Fruit fly (Drosophila melanogaster) whole organism, adult: ENCODE data around the gene Or23a.

ENCODE experiments used
- CG11617 ChIP-seq: fragments of 200-800 bp; sonication (Bioruptor generic); optimal IDR thresholded peaks from 2 replicates; lab custom pipeline; 2017; ENCODE audit warnings: mild to moderate bottlenecking, missing biosample characterization, missing genetic modification reagents, missing genetic modification characterization
- CG14711 ChIP-seq: fragments of 200-800 bp; sonication (Bioruptor generic); optimal IDR thresholded peaks from 2 replicates; lab custom pipeline; 2018; ENCODE audit warnings: missing biosample characterization, mild to moderate bottlenecking, missing genetic modification characterization, moderate library complexity
- CG1620 ChIP-seq: fragments of 200-800 bp; sonication (Bioruptor generic); optimal IDR thresholded peaks from 2 replicates; lab custom pipeline; 2016; ENCODE audit warnings: missing biosample characterization, missing genetic modification characterization
- CG5204 ChIP-seq: fragments of 200-800 bp; sonication (Bioruptor generic); optimal IDR thresholded peaks from 2 replicates; lab custom pipeline; 2016; ENCODE audit warnings: missing biosample characterization, missing genetic modification characterization
- CG7045 ChIP-seq: fragments of 200-800 bp; sonication (Bioruptor generic); optimal IDR thresholded peaks from 2 replicates; lab custom pipeline; 2017; ENCODE audit warnings: missing biosample characterization, mild to moderate bottlenecking, missing genetic modification characterization
- CG7101 ChIP-seq: fragments of 200-800 bp; sonication (Bioruptor generic); optimal IDR thresholded peaks from 2 replicates; lab custom pipeline; 2018; ENCODE audit warnings: missing biosample characterization, mild to moderate bottlenecking, missing genetic modification characterization, moderate library complexity
- Hr96 ChIP-seq: fragments of 200-800 bp; sonication (Bioruptor generic); optimal IDR thresholded peaks from 2 replicates; lab custom pipeline; 2016; ENCODE audit warnings: missing biosample characterization, missing genetic modification characterization
- Mnt ChIP-seq: fragments of 200-800 bp; sonication (Bioruptor generic); optimal IDR thresholded peaks from 2 replicates; lab custom pipeline; 2016; ENCODE audit warnings: missing biosample characterization, mild to moderate bottlenecking, missing genetic modification characterization
- cic ChIP-seq: fragments of 200-800 bp; sonication (Bioruptor generic); optimal IDR thresholded peaks from 2 replicates; lab custom pipeline; 2017; ENCODE audit warnings: missing biosample characterization, mild to moderate bottlenecking, missing genetic modification characterization, moderate library complexity
- cnc ChIP-seq, 2 experiments: fragments of >200 bp; optimal IDR thresholded peaks; 2 replicates each; lab custom pipeline; 2017
- kay ChIP-seq: fragments of 200-800 bp; sonication (Bioruptor generic); peaks from one replicate; lab custom pipeline; 2016; ENCODE audit warnings: missing biosample characterization, missing genetic modification characterization, borderline replicate concordance
- ovo ChIP-seq: fragments of 200-800 bp; sonication (Bioruptor generic); optimal IDR thresholded peaks from 2 replicates; lab custom pipeline; 2016; ENCODE audit warnings: missing biosample characterization, missing genetic modification characterization
- pad ChIP-seq: fragments of 200-800 bp; sonication (Bioruptor generic); optimal IDR thresholded peaks from 3 replicates; lab custom pipeline; 2017; ENCODE audit warnings: missing biosample characterization, missing genetic modification characterization, mild to moderate bottlenecking, moderate library complexity, missing genetic modification reagents
- toe ChIP-seq: fragments of 200-800 bp; sonication (Bioruptor generic); optimal IDR thresholded peaks from 2 replicates; lab custom pipeline; 2016; ENCODE audit warnings: missing biosample characterization, missing genetic modification characterization

DNA sequence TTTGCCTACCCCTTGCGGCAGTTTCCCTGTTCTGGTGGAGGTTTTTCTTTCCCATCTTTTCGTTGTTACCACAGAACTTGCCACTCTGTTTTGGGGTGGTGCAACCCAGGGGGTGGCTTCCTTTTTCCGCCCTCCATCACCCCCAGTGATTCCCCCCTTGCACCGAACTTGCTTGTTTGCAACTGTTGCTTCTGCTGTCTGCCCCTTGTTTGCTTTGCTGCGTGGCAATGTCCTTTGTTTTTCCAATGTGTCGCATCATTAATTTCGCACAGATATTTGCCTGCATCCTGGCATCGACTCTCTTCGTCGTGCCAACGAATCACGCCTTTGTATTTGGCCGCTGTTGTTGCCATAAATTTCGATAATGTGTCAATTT lies 16.9 kb upstream of the Or23a start:
- TF ChIP-seq CG5204 (no peak), kay (GFP tag; lab: Kevin White, UChicago) (no peak), Mnt (no peak), toe (no peak), CG11617 (no peak), ovo (no peak), cic (GFP tag; lab: Kevin White, UChicago) (no peak), CG14711 (tag; lab: Kevin White, UChicago) (no peak), CG7101 (tag; lab: Kevin White, UChicago) (no peak), Hr96 (GFP tag; lab: Kevin White, UChicago) (no peak), CG1620 (GFP tag; lab: Kevin White, UChicago) (no peak), pad (GFP tag; lab: Kevin White, UChicago) (no peak), cnc (optimal IDR thresholded peaks at IDR 0.05; lab: Kevin White, UChicago) (no peak), CG7045 (no peak)
